Fruit fly (Drosophila melanogaster): ENCODE results near the gene TrissinR.

TrissinR gene

dm6 chr2L:5778157-5778556 lies 45.6 kb upstream of the TrissinR start (continued):
- TF ChIP-seq lilli (GFP tag; optimal IDR thresholded peaks at IDR 0.05) (peak; percentile 6), CG11504 (tag; optimal IDR thresholded peaks at IDR 0.05) (peak; percentile 51), CG17361 (GFP tag; IDR thresholded peaks at IDR 0.05) (0 out of 3 replicates have a peak, but pooled peaks have one; percentile 25), mld (GFP tag; IDR thresholded peaks at IDR 0.05; ENCODE audit: partially characterized antibody) (peak; percentile 49; the same call in 2 of the 3 replicates), dmrt99B (tag; optimal IDR thresholded peaks at IDR 0.05) (peak; percentile 50), BtbVII (GFP tag; optimal IDR thresholded peaks at IDR 0.05) (peak; percentile 5), Hr51 (GFP tag; optimal IDR thresholded peaks at IDR 0.05) (peak in 1 of 2 experiments; percentile 11), prd (optimal IDR thresholded peaks at IDR 0.05) (no peak), prd (GFP tag; IDR thresholded peaks at IDR 0.05) (peak; percentile 50; the same call in 2 of the 3 replicates), dysf (GFP tag; IDR thresholded peaks at IDR 0.05) (peak; percentile 66), zfh2 (GFP tag; optimal IDR thresholded peaks at IDR 0.05) (peak; percentile 17), Fer3 (tag; optimal IDR thresholded peaks at IDR 0.05) (peak; percentile 17), CG1603 (tag; optimal IDR thresholded peaks at IDR 0.05) (peak; percentile 16), H2.0 (GFP tag; IDR thresholded peaks at IDR 0.05) (peak; percentile 17; the same call in 1 of the 2 replicates), CG13287 (GFP tag; IDR thresholded peaks at IDR 0.05; ENCODE audit: partially characterized antibody) (0 out of 2 replicates have a peak, but pooled peaks have one; percentile 21), CG12769 (tag; optimal IDR thresholded peaks at IDR 0.05) (peak; percentile 48), CG15514 (GFP tag; optimal IDR thresholded peaks at IDR 0.05) (peak; percentile 8), CG16813 (GFP tag; IDR thresholded peaks at IDR 0.05; ENCODE audit: partially characterized antibody) (peak; percentile 60), lab (GFP tag; optimal IDR thresholded peaks at IDR 0.05) (peak; percentile 63), chinmo (GFP tag; IDR thresholded peaks at IDR 0.05; ENCODE audit: partially characterized antibody) (no peak), ato (GFP tag; IDR thresholded peaks at IDR 0.05; ENCODE audit: partially characterized antibody) (0 out of 2 replicates have a peak, but pooled peaks have one; percentile 39), slbo (GFP tag; IDR thresholded peaks at IDR 0.05) (peak; percentile 50), CG7839 (tag; optimal IDR thresholded peaks at IDR 0.05) (peak; percentile 50), Sox102F (GFP tag; optimal IDR thresholded peaks at IDR 0.05) (peak; percentile 22), CG9609 (GFP tag; optimal IDR thresholded peaks at IDR 0.05) (peak; percentile 6), Ssrp (tag; optimal IDR thresholded peaks at IDR 0.05) (no peak), CG2120 (GFP tag; optimal IDR thresholded peaks at IDR 0.05) (peak; percentile 40), CG17385 (GFP tag; optimal IDR thresholded peaks at IDR 0.05) (peak; percentile 39), MBD-R2 (GFP tag; IDR thresholded peaks at IDR 0.05) (no peak), esg (GFP tag; conservative IDR thresholded peaks at IDR 0.05) (0 out of 2 replicates have a peak, but pooled peaks have one; percentile 10), Spps (tag; optimal IDR thresholded peaks at IDR 0.05) (no peak), CG15269 (tag; optimal IDR thresholded peaks at IDR 0.05) (peak; percentile 28), Kr (GFP tag; optimal IDR thresholded peaks at IDR 0.05) (no peak), lmd (GFP tag; IDR thresholded peaks at IDR 0.05) (peak; percentile 40; the same call in 1 of the 2 replicates), ham (GFP tag; IDR thresholded peaks at IDR 0.05) (no peak), vnd (GFP tag; IDR thresholded peaks at IDR 0.05; ENCODE audit: partially characterized antibody) (peak; percentile 53), org-1 (GFP tag; optimal IDR thresholded peaks at IDR 0.05) (peak; percentile 29), gem (tag; optimal IDR thresholded peaks at IDR 0.05) (peak; percentile 41), CG2678 (tag; optimal IDR thresholded peaks at IDR 0.05) (peak; percentile 50), pan (optimal IDR thresholded peaks at IDR 0.05) (no peak), pan (GFP tag; optimal IDR thresholded peaks at IDR 0.05 in 1 of 2, IDR thresholded peaks at IDR 0.05 in 1 of 2) (peak in 1 of 2 experiments; percentile 28), CG7357 (GFP tag; IDR thresholded peaks at IDR 0.05) (no peak), Side (GFP tag; optimal IDR thresholded peaks at IDR 0.05) (no peak), HLH4C (GFP tag; IDR thresholded peaks at IDR 0.05; ENCODE audit: partially characterized antibody) (peak; percentile 84), CG7963 (GFP tag; IDR thresholded peaks at IDR 0.05; ENCODE audit: partially characterized antibody) (peak; percentile 45; the same call in 1 of the 3 replicates), CG34422 (GFP tag; IDR thresholded peaks at IDR 0.05) (no peak), ind (GFP tag; optimal IDR thresholded peaks at IDR 0.05) (peak; percentile 31), unpg (GFP tag; optimal IDR thresholded peaks at IDR 0.05) (peak; percentile 11), mam (GFP tag; optimal IDR thresholded peaks at IDR 0.05) (peak; percentile 1)
